Worm (Caenorhabditis elegans): ENCODE measurements around the gene memi-1.

- no peak for TF ChIP-seq ceh-58 (GFP tag; IDR thresholded peaks at IDR 0.05)
- no peak for TF ChIP-seq egl-18 (GFP tag; IDR thresholded peaks at IDR 0.05)
- no peak for TF ChIP-seq sptf-2 (GFP tag; optimal IDR thresholded peaks at IDR 0.05)
- no peak for TF ChIP-seq T26A5.8 (tag; optimal IDR thresholded peaks at IDR 0.05)
- no peak for TF ChIP-seq pha-4 (tag; optimal IDR thresholded peaks at IDR 0.05)
- no peak for TF ChIP-seq ama-1 (optimal IDR thresholded peaks at IDR 0.05)
- no peak for TF ChIP-seq ama-1 (GFP tag; optimal IDR thresholded peaks at IDR 0.05)
- TF ChIP-seq B0035.1 (tag; optimal IDR thresholded peaks at IDR 0.05) = no peak
- TF ChIP-seq him-1 (tag; optimal IDR thresholded peaks at IDR 0.05) = no peak
- no peak for TF ChIP-seq aptf-3 (GFP tag; IDR thresholded peaks at IDR 0.05)
- TF ChIP-seq nhr-80 (tag; optimal IDR thresholded peaks at IDR 0.05) = no peak
- TF ChIP-seq cebp-2 (GFP tag; IDR thresholded peaks at IDR 0.05) = no peak
- TF ChIP-seq lsl-1 (GFP tag; optimal IDR thresholded peaks at IDR 0.05) = no peak
Measured at ce11 chrIV:4781123-4781522, 20.9 kb upstream of the memi-1 start.

Measured in whole organism, young adult.